Worm (Caenorhabditis elegans): ENCODE results near the gene F55C5.17.

- TF ChIP-seq him-1 (tag; optimal IDR thresholded peaks at IDR 0.05) (no peak), W03F9.2 (tag; optimal IDR thresholded peaks at IDR 0.05) (no peak), dao-5 (tag; optimal IDR thresholded peaks at IDR 0.05) (no peak)
Observed at ce11 chrV:12263723-12264122, 38.6 kb upstream of the F55C5.17 start, which contains the start of gene ssp-35.

Measured in whole organism, L4/young adult.